Worm (Caenorhabditis elegans): Measurements from ENCODE around the gene mutd-1.

DNA sequence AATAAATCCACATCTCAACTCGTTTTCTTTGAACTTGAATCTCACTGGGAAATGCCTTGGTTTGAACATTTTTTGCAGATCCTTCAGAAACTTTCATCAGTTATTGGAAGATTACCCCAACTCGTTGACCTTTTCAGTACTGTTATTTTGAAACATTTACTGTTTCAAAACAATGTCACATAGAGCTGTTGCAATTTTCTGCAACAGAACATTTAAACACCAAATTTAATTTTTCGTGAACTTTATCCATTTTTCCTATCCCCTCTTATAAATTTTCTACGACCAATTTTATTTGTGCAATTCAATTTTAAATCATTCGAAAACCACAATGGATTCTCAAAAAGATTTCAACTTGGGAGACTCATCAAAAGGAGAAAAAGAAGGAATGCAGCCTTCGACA is 26.0 kb downstream of the mutd-1 start, which contains the start of gene ZC477.2:
- no peak for TF ChIP-seq daf-12 (tag; optimal IDR thresholded peaks at IDR 0.05)
- no peak for TF ChIP-seq php-3 (GFP tag; IDR thresholded peaks at IDR 0.05)
- no peak for TF ChIP-seq lsy-2 (tag; optimal IDR thresholded peaks at IDR 0.05)
- no peak for TF ChIP-seq ZK546.5 (tag; optimal IDR thresholded peaks at IDR 0.05)
